Worm (Caenorhabditis elegans) whole organism, L3 larva: ENCODE results near the gene T01G5.6.

Experiments used
- R02D3.7 ChIP-seq: fragments of 150-350 bp; optimal IDR thresholded peaks from 2 replicates; lab custom pipeline; 2014; ENCODE audit warnings: missing biosample characterization, missing genetic modification characterization
- ZK546.5 ChIP-seq: sonication (generic microtip); optimal IDR thresholded peaks from 2 replicates; lab custom pipeline; 2017; ENCODE audit warnings: missing biosample characterization, missing genetic modification characterization
- ama-1 ChIP-seq: fragments of 150-350 bp; optimal IDR thresholded peaks from 2 replicates; lab custom pipeline; 2018
- ceh-28 ChIP-seq: fragments of 150-350 bp; optimal IDR thresholded peaks from 2 replicates; lab custom pipeline; 2014; ENCODE audit warnings: missing biosample characterization, missing genetic modification reagents, missing genetic modification characterization
- daf-12 ChIP-seq: fragments of 150-350 bp; optimal IDR thresholded peaks from 2 replicates; lab custom pipeline; 2014; ENCODE audit warnings: missing biosample characterization, missing genetic modification reagents, missing genetic modification characterization
- egl-27 ChIP-seq: sonication (generic microtip); optimal IDR thresholded peaks from 4 replicates; lab custom pipeline; 2017; ENCODE audit warnings: missing biosample characterization, missing genetic modification reagents, missing genetic modification characterization
- egl-5 ChIP-seq: fragments of 150-350 bp; optimal IDR thresholded peaks from 2 replicates; lab custom pipeline; 2017; ENCODE audit warnings: missing biosample characterization, missing genetic modification reagents, missing genetic modification characterization, inconsistent platforms
- elt-2 ChIP-seq: sonication (generic microtip); optimal IDR thresholded peaks from 2 replicates; lab custom pipeline; 2016; ENCODE audit warnings: missing genetic modification reagents, mild to moderate bottlenecking, missing genetic modification characterization, missing compliant biosample characterization
- fkh-10 ChIP-seq: sonication (generic microtip); optimal IDR thresholded peaks from 2 replicates; lab custom pipeline; 2017; ENCODE audit warnings: missing biosample characterization, missing genetic modification reagents, missing genetic modification characterization
- fkh-2 ChIP-seq: fragments of 150-350 bp; optimal IDR thresholded peaks from 2 replicates; lab custom pipeline; 2014; ENCODE audit warnings: missing biosample characterization, missing genetic modification reagents, missing genetic modification characterization
- fos-1 ChIP-seq: fragments of 150-350 bp; optimal IDR thresholded peaks from 2 replicates; lab custom pipeline; 2014; ENCODE audit warnings: missing biosample characterization, missing genetic modification characterization
- hmg-11 ChIP-seq: sonication (generic microtip); optimal IDR thresholded peaks from 2 replicates; lab custom pipeline; 2016; ENCODE audit warnings: missing genetic modification characterization, missing compliant biosample characterization
- jun-1 ChIP-seq: fragments of 150-350 bp; optimal IDR thresholded peaks from 2 replicates; lab custom pipeline; 2014; ENCODE audit warnings: missing biosample characterization, missing genetic modification reagents, missing genetic modification characterization
- lin-15B ChIP-seq: fragments of 150-350 bp; optimal IDR thresholded peaks from 2 replicates; lab custom pipeline; 2014; ENCODE audit warnings: missing biosample characterization, missing genetic modification characterization
- lin-39 ChIP-seq: fragments of 150-350 bp; optimal IDR thresholded peaks from 2 replicates; lab custom pipeline; 2018; ENCODE audit warnings: missing biosample characterization, missing genetic modification reagents, missing genetic modification characterization
- lsy-12 ChIP-seq: sonication (generic microtip); optimal IDR thresholded peaks from 2 replicates; lab custom pipeline; 2016; ENCODE audit warnings: mild to moderate bottlenecking, missing genetic modification characterization, missing compliant biosample characterization
- mdl-1 ChIP-seq: fragments of 150-350 bp; optimal IDR thresholded peaks from 2 replicates; lab custom pipeline; 2014; ENCODE audit warnings: missing biosample characterization, missing genetic modification characterization
- mml-1 ChIP-seq: fragments of 150-350 bp; sonication (generic microtip); optimal IDR thresholded peaks from 3 replicates; lab custom pipeline; 2014; ENCODE audit warnings: missing biosample characterization, missing genetic modification characterization
- nfya-1 ChIP-seq: sonication (generic microtip); optimal IDR thresholded peaks from 2 replicates; lab custom pipeline; 2017; ENCODE audit warnings: missing genetic modification characterization, mild to moderate bottlenecking, missing compliant biosample characterization, antibody characterized with exemption, moderate library complexity; ENCODE audit not compliant: insufficient read depth
- nhr-11 ChIP-seq: fragments of 150-350 bp; optimal IDR thresholded peaks from 2 replicates; lab custom pipeline; 2014; ENCODE audit warnings: missing biosample characterization, missing genetic modification characterization
- nhr-12 ChIP-seq: fragments of 150-350 bp; optimal IDR thresholded peaks from 2 replicates; lab custom pipeline; 2014; ENCODE audit warnings: missing biosample characterization, missing genetic modification characterization
- nhr-23 ChIP-seq: fragments of 150-350 bp; optimal IDR thresholded peaks from 2 replicates; lab custom pipeline; 2014; ENCODE audit warnings: missing biosample characterization, missing genetic modification reagents, missing genetic modification characterization
- nhr-237 ChIP-seq: fragments of 150-350 bp; optimal IDR thresholded peaks from 2 replicates; lab custom pipeline; 2014; ENCODE audit warnings: missing biosample characterization, missing genetic modification characterization
- nhr-28 ChIP-seq: fragments of 150-350 bp; optimal IDR thresholded peaks from 2 replicates; lab custom pipeline; 2014; ENCODE audit warnings: missing biosample characterization, missing genetic modification characterization
- nhr-43 ChIP-seq: sonication (generic microtip); optimal IDR thresholded peaks from 2 replicates; lab custom pipeline; 2016; ENCODE audit warnings: mild to moderate bottlenecking, missing genetic modification characterization, missing compliant biosample characterization; ENCODE audit not compliant: poor library complexity, severe bottlenecking
- nhr-67 ChIP-seq: fragments of 150-350 bp; optimal IDR thresholded peaks from 2 replicates; lab custom pipeline; 2014; ENCODE audit warnings: missing biosample characterization, missing genetic modification characterization
- nhr-76 ChIP-seq: fragments of 150-350 bp; sonication (generic microtip); optimal IDR thresholded peaks from 5 replicates; lab custom pipeline; 2014; ENCODE audit warnings: missing biosample characterization, missing genetic modification characterization
- nhr-77 ChIP-seq: fragments of 150-350 bp; optimal IDR thresholded peaks from 2 replicates; lab custom pipeline; 2014; ENCODE audit warnings: missing biosample characterization, missing genetic modification characterization
- pha-4 ChIP-seq: fragments of 150-350 bp; optimal IDR thresholded peaks from 2 replicates; lab custom pipeline; 2014; ENCODE audit warnings: missing biosample characterization, missing genetic modification reagents, missing genetic modification characterization
- pqm-1 ChIP-seq: fragments of 150-350 bp; optimal IDR thresholded peaks from 2 replicates; lab custom pipeline; 2017; ENCODE audit warnings: missing biosample characterization, missing genetic modification characterization, inconsistent platforms
- sea-2 ChIP-seq: fragments of 150-350 bp; sonication (generic microtip); optimal IDR thresholded peaks from 4 replicates; lab custom pipeline; 2014; ENCODE audit warnings: missing biosample characterization, missing genetic modification reagents, missing genetic modification characterization
- snpc-4 ChIP-seq: fragments of 150-350 bp; optimal IDR thresholded peaks from 2 replicates; lab custom pipeline; 2014; ENCODE audit warnings: missing biosample characterization, missing genetic modification characterization
- tbx-2 ChIP-seq: sonication (generic microtip); optimal IDR thresholded peaks from 2 replicates; lab custom pipeline; 2016; ENCODE audit warnings: mild to moderate bottlenecking, missing genetic modification characterization, missing compliant biosample characterization
- unc-39 ChIP-seq: sonication (generic microtip); optimal IDR thresholded peaks from 4 replicates; lab custom pipeline; 2017; ENCODE audit warnings: missing biosample characterization, missing genetic modification characterization
- unc-62 ChIP-seq: fragments of 150-350 bp; sonication (generic microtip); optimal IDR thresholded peaks from 4 replicates; lab custom pipeline; 2014; ENCODE audit warnings: missing biosample characterization, missing genetic modification reagents, missing genetic modification characterization
- zag-1 ChIP-seq: fragments of 150-350 bp; optimal IDR thresholded peaks from 2 replicates; lab custom pipeline; 2014; ENCODE audit warnings: missing biosample characterization, missing genetic modification characterization
- ztf-11 ChIP-seq: fragments of 150-350 bp; optimal IDR thresholded peaks from 2 replicates; lab custom pipeline; 2014; ENCODE audit warnings: missing biosample characterization, missing genetic modification characterization

Gene T01G5.6

DNA sequence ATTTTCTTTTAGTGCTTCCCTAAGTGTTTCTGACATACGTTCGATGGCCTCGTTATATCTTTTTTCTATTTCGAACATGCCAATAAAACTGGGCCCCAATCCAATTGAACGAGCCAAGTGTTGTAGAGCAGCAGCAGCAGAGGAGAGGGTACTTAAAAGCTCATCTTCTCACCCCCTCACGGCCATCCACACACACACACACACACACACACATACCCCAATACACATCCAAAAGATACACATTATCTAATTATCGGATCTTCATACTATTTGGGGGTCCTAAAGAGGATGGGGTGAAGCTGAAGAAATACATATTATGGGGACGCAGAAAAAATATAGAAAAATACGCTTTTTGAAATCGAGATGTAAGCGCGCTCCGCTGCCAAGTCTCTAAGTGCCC, 41.2 kb downstream of the T01G5.6 start:
- TF ChIP-seq egl-27 (tag; lab: Kevin White, UChicago) (no peak), egl-5 (tag; lab: Kevin White, UChicago) (peak; percentile 78), fkh-10 (GFP tag; lab: Kevin White, UChicago) (no peak), ama-1 (lab: Kevin White, UChicago) (no peak), nhr-23 (tag; lab: Kevin White, UChicago) (no peak), mdl-1 (no peak), ZK546.5 (no peak), nfya-1 (tag; lab: Kevin White, UChicago) (peak; percentile 6), nhr-237 (tag; lab: Kevin White, UChicago) (no peak), elt-2 (no peak), ztf-11 (tag; lab: Kevin White, UChicago) (no peak)

DNA sequence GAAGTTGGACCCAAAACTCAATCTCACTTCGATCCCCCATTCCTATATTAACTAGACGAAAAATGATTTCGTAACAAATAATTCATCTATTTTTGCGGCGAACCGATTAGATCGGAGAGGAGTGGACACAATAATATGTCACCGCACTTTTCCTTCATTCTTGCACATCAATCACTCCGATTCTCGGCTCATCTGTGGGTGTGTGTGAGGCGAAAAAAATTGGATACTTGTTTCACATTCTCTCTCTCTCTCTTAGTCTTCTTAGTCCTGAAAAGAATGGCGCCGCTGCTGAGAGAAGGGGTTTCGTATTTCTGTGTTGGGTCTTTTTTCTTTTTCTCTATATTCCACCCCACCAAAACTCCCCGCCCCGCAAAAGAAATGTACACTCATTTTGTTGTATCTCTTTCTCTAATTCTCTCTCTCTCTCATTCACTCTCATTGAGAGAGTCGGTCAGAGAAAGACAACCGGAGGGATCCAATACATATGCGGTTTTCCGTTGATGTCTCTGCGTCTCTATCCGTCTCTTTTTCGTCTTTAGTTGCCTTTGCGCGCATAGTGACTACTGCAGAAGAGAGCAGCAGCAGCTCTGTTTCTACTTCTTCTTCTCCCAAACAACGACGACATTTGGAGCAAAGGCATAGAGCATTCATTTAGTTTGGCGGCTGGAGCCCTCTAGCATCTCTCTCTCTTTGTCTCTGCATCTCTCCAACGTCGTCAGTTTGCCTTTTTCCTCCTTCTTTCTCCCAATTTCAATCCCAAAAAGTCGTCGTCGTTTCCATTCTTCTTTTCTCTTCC, 42.7 kb downstream of the T01G5.6 start, which contains the start of gene unc-76:
TSS of gene unc-76 (plus strand) at position 746 of the 796 bp plus-strand sequence.
- TF ChIP-seq elt-2 (peak; percentile 0), egl-5 (tag; lab: Kevin White, UChicago) (peak; percentile 62), fkh-2 (tag; lab: Kevin White, UChicago) (no peak), hmg-11 (tag; lab: Kevin White, UChicago) (peak; percentile 89), nhr-11 (tag; lab: Kevin White, UChicago) (peak; percentile 56), mml-1 (tag; lab: Kevin White, UChicago) (no peak), unc-62 (GFP tag; lab: Kevin White, UChicago) (peak; percentile 81), nhr-76 (no peak), nhr-23 (tag; lab: Kevin White, UChicago) (peak; percentile 5), pha-4 (tag; lab: Kevin White, UChicago) (peak; percentile 89), pqm-1 (tag; lab: Kevin White, UChicago) (no peak), R02D3.7 (peak; percentile 58), zag-1 (tag; lab: Kevin White, UChicago) (peak; percentile 73), ceh-28 (tag; lab: Kevin White, UChicago) (peak; percentile 59), snpc-4 (tag; lab: Kevin White, UChicago) (peak; percentile 61), sea-2 (GFP tag; lab: Kevin White, UChicago) (peak; percentile 2), nhr-28 (tag; lab: Kevin White, UChicago) (no peak), egl-27 (tag; lab: Kevin White, UChicago) (peak; percentile 68), nfya-1 (tag; lab: Kevin White, UChicago) (peak; percentile 81), nhr-12 (no peak), fkh-10 (GFP tag; lab: Kevin White, UChicago) (peak; percentile 54), ztf-11 (tag; lab: Kevin White, UChicago) (no peak), nhr-67 (tag; lab: Kevin White, UChicago) (no peak), tbx-2 (tag; lab: Kevin White, UChicago) (peak; percentile 74), lin-39 (tag; lab: Kevin White, UChicago) (peak; percentile 96), lsy-12 (tag; lab: Kevin White, UChicago) (peak; percentile 54), nhr-43 (tag; lab: Kevin White, UChicago) (peak; percentile 42), lin-15B (tag; lab: Kevin White, UChicago) (peak; percentile 62), jun-1 (no peak), ama-1 (lab: Kevin White, UChicago) (peak; percentile 8)

DNA sequence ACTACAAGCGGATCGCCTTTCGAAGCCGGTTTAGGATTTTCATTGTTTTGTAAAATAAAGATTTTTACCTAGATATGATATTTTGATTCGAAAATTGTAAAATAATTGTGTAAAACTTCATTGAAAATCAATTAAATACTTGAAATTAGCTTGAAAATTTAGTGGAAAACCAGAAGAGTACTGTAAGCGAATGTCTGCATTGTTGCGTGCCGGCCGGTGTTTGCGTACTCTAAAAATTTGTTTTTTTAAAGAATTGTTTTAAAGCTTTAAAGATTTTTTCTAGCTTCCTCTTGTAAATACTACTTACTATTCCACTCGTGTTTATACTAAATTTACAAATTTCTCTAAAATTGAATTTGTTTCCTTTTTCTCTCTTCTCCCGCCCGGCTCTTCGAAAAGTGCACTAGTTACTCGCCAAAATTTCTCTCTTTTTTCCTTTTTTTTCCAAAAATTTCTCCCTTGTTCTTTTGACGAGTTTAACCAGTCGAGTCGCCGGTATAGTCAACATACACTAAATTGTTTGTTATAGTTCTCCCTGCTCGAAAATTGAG, 44.4 kb downstream of the T01G5.6 start:
- TF ChIP-seq fkh-10 (GFP tag; lab: Kevin White, UChicago) (peak; percentile 52), nhr-12 (no peak)

DNA sequence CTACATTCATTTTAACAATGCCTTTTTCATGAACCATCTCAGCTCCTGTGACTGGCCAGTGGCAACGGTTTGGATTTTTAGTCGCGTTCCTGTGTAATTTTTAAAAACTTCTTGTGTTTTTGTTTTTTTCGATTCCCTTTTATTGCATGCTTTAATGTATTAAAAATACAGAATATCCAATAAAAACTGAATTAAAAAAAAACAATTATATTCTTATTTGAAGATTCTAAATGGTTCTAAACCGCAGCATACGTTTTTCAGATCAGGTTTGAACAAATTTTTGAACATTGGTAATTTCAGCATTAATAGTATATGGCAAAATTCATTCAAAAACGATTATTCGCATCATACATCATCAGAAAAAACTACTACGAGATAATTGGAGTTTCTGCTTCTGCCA, 45.5 kb downstream of the T01G5.6 start, which contains the start of gene dnj-3:
TSS of gene dnj-3 (plus strand) at position 301 of the 400 bp plus-strand sequence.
- TF ChIP-seq jun-1 = no peak
- no peak for TF ChIP-seq fos-1 (tag; lab: Kevin White, UChicago)
- TF ChIP-seq fkh-10 (GFP tag; lab: Kevin White, UChicago) = no peak
- no peak for TF ChIP-seq unc-39
- no peak for TF ChIP-seq nhr-43 (tag; lab: Kevin White, UChicago)
- no peak for TF ChIP-seq nhr-12
- no peak for TF ChIP-seq lsy-12 (tag; lab: Kevin White, UChicago)
- TF ChIP-seq mml-1 (tag; lab: Kevin White, UChicago) = no peak
- TF ChIP-seq nhr-67 (tag; lab: Kevin White, UChicago) = no peak
- no peak for TF ChIP-seq nhr-77 (tag; lab: Kevin White, UChicago)
- TF ChIP-seq unc-62 (GFP tag; lab: Kevin White, UChicago) = no peak
- no peak for TF ChIP-seq nhr-76
- TF ChIP-seq ama-1 (lab: Kevin White, UChicago) = no peak
- TF ChIP-seq hmg-11 (tag; lab: Kevin White, UChicago) = no peak
- no peak for TF ChIP-seq nhr-28 (tag; lab: Kevin White, UChicago)
- TF ChIP-seq daf-12 (tag; lab: Kevin White, UChicago) = no peak
